Fruit fly (Drosophila melanogaster) whole organism, prepupa: ENCODE measurements around the gene CG14054.
A peak's percentile ranks its signal among the peaks of the same experiment; 100 is the strongest.

ENCODE experiments used
- Blimp-1 ChIP-seq: fragments of 200-800 bp; sonication (Bioruptor generic); optimal IDR thresholded peaks from 3 replicates; lab custom pipeline; 2017; ENCODE audit warnings: missing biosample characterization, missing genetic modification characterization, mild to moderate bottlenecking, moderate library complexity, missing genetic modification reagents
- CG10631 ChIP-seq: fragments of 200-800 bp; sonication (Bioruptor generic); optimal IDR thresholded peaks from 2 replicates; lab custom pipeline; 2016; ENCODE audit warnings: missing biosample characterization, missing genetic modification characterization
- CG10669 ChIP-seq: fragments of 200-800 bp; sonication (Bioruptor generic); optimal IDR thresholded peaks from 3 replicates; lab custom pipeline; 2018; ENCODE audit warnings: missing biosample characterization, mild to moderate bottlenecking, missing genetic modification characterization, moderate library complexity
- CG11294 ChIP-seq: fragments of 200-800 bp; sonication (Bioruptor generic); IDR thresholded peaks from 2 replicates; pipeline ENCODE4 v1.3.6; 2022; ENCODE audit warnings: missing biosample characterization, missing genetic modification characterization
- CG11762 ChIP-seq: fragments of 200-800 bp; sonication (Bioruptor generic); optimal IDR thresholded peaks from 3 replicates; lab custom pipeline; 2016; ENCODE audit warnings: missing biosample characterization, missing genetic modification characterization; ENCODE audit not compliant: insufficient read depth
- CG11902 ChIP-seq: fragments of 200-800 bp; sonication (Bioruptor generic); optimal IDR thresholded peaks from 3 replicates; lab custom pipeline; 2016; ENCODE audit warnings: missing biosample characterization, missing genetic modification characterization
- CG15336 ChIP-seq: fragments of 200-800 bp; sonication (Bioruptor generic); IDR thresholded peaks from 2 replicates; pipeline ENCODE4 v1.3.6; 2022; ENCODE audit warnings: missing biosample characterization, missing genetic modification characterization
- CG1621 ChIP-seq: fragments of 200-800 bp; sonication (Bioruptor generic); optimal IDR thresholded peaks from 3 replicates; lab custom pipeline; 2018; ENCODE audit warnings: missing biosample characterization, mild to moderate bottlenecking, missing genetic modification characterization
- CG16779 ChIP-seq: fragments of 200-800 bp; sonication (Bioruptor generic); optimal IDR thresholded peaks from 3 replicates; lab custom pipeline; 2017; ENCODE audit warnings: missing biosample characterization, mild to moderate bottlenecking, missing genetic modification characterization
- CG3032 ChIP-seq: fragments of 200-800 bp; optimal IDR thresholded peaks from 2 replicates; lab custom pipeline; 2019; ENCODE audit warnings: missing biosample characterization, mild to moderate bottlenecking, missing genetic modification characterization, moderate library complexity
- CG32006 ChIP-seq: fragments of 200-800 bp; sonication (Bioruptor generic); optimal IDR thresholded peaks from 3 replicates; lab custom pipeline; 2017; ENCODE audit warnings: missing biosample characterization, mild to moderate bottlenecking, missing genetic modification characterization
- CG34406 ChIP-seq: fragments of 200-800 bp; sonication (Bioruptor generic); optimal IDR thresholded peaks from 3 replicates; lab custom pipeline; 2016; ENCODE audit warnings: missing biosample characterization, missing genetic modification characterization
- CG3919 ChIP-seq: fragments of 200-800 bp; sonication (Bioruptor generic); optimal IDR thresholded peaks from 3 replicates; lab custom pipeline; 2016; ENCODE audit warnings: missing biosample characterization, missing genetic modification characterization
- CG4318 ChIP-seq: fragments of 200-800 bp; sonication (Bioruptor generic); optimal IDR thresholded peaks from 3 replicates; lab custom pipeline; 2017; ENCODE audit warnings: missing biosample characterization, mild to moderate bottlenecking, missing genetic modification characterization
- CG6792 ChIP-seq: fragments of 200-800 bp; sonication (Bioruptor generic); optimal IDR thresholded peaks from 3 replicates; lab custom pipeline; 2016; ENCODE audit warnings: missing biosample characterization, missing genetic modification characterization
- CG6808 ChIP-seq: fragments of 200-800 bp; sonication (Bioruptor generic); optimal IDR thresholded peaks from 3 replicates; lab custom pipeline; 2017; ENCODE audit warnings: missing biosample characterization, missing genetic modification characterization, mild to moderate bottlenecking, moderate library complexity, missing genetic modification reagents
- CG6854 ChIP-seq: fragments of 200-800 bp; sonication (Bioruptor generic); optimal IDR thresholded peaks from 2 replicates; lab custom pipeline; 2017; ENCODE audit warnings: missing biosample characterization, mild to moderate bottlenecking, missing genetic modification characterization
- CG7368 ChIP-seq: fragments of 200-800 bp; sonication (Bioruptor generic); optimal IDR thresholded peaks from 3 replicates; lab custom pipeline; 2016; ENCODE audit warnings: missing biosample characterization, missing genetic modification characterization
- CG8119 ChIP-seq: fragments of 200-800 bp; sonication (Bioruptor generic); IDR thresholded peaks from 3 replicates; pipeline ENCODE4 v1.3.6; 2022; ENCODE audit warnings: missing biosample characterization, missing genetic modification characterization
- CG8319 ChIP-seq: fragments of 200-800 bp; sonication (Bioruptor generic); optimal IDR thresholded peaks from 3 replicates; lab custom pipeline; 2016; ENCODE audit warnings: missing biosample characterization, missing genetic modification characterization
- CG8632 ChIP-seq: fragments of 200-800 bp; sonication (Bioruptor generic); optimal IDR thresholded peaks from 3 replicates; lab custom pipeline; 2016; ENCODE audit warnings: missing biosample characterization, missing genetic modification characterization
- CG9139 ChIP-seq: fragments of 200-800 bp; sonication (Bioruptor generic); optimal IDR thresholded peaks from 3 replicates; lab custom pipeline; 2017; ENCODE audit warnings: missing biosample characterization, mild to moderate bottlenecking, missing genetic modification characterization
- Eip75B ChIP-seq: fragments of 200-800 bp; sonication (Bioruptor generic); optimal IDR thresholded peaks from 3 replicates; lab custom pipeline; 2016; ENCODE audit warnings: missing biosample characterization, missing genetic modification characterization
- Eip93F ChIP-seq: fragments of 200-800 bp; sonication (Bioruptor generic); optimal IDR thresholded peaks from 2 replicates; lab custom pipeline; 2016; ENCODE audit warnings: missing biosample characterization, mild to moderate bottlenecking, missing genetic modification characterization
- Ets21C ChIP-seq: fragments of 200-800 bp; sonication (Bioruptor generic); optimal IDR thresholded peaks from 3 replicates; lab custom pipeline; 2016; ENCODE audit warnings: missing biosample characterization, missing genetic modification characterization
- Gug ChIP-seq: fragments of 200-800 bp; sonication (Bioruptor generic); IDR thresholded peaks from 2 replicates; pipeline ENCODE4 v1.3.6; 2022; ENCODE audit warnings: missing biosample characterization, missing genetic modification characterization
- Hr38 ChIP-seq: sonication (Bioruptor generic); optimal IDR thresholded peaks from 2 replicates; lab custom pipeline; 2016; ENCODE audit warnings: missing biosample characterization, missing genetic modification characterization
- Hr39 ChIP-seq: fragments of 200-800 bp; sonication (Bioruptor generic); optimal IDR thresholded peaks from 2 replicates; lab custom pipeline; 2016; ENCODE audit warnings: missing biosample characterization, missing genetic modification characterization
- Hr4 ChIP-seq: fragments of 200-800 bp; sonication (Bioruptor generic); optimal IDR thresholded peaks from 3 replicates; lab custom pipeline; 2016; ENCODE audit warnings: missing biosample characterization, missing genetic modification characterization
- Lpt ChIP-seq: fragments of 200-800 bp; sonication (Bioruptor generic); optimal IDR thresholded peaks from 3 replicates; lab custom pipeline; 2016; ENCODE audit warnings: missing biosample characterization, missing genetic modification characterization
- Met ChIP-seq: fragments of 200-800 bp; sonication (Bioruptor generic); optimal IDR thresholded peaks from 3 replicates; lab custom pipeline; 2016; ENCODE audit warnings: missing biosample characterization, missing genetic modification characterization
- OdsH ChIP-seq: fragments of 200-800 bp; sonication (Bioruptor generic); optimal IDR thresholded peaks from 3 replicates; lab custom pipeline; 2016; ENCODE audit warnings: missing biosample characterization, missing genetic modification characterization
- Smox ChIP-seq: fragments of 200-800 bp; sonication (Bioruptor generic); optimal IDR thresholded peaks from 3 replicates; lab custom pipeline; 2016; ENCODE audit warnings: missing biosample characterization, missing genetic modification characterization
- Sox102F ChIP-seq: fragments of 200-800 bp; sonication (Bioruptor generic); optimal IDR thresholded peaks from 2 replicates; lab custom pipeline; 2016; ENCODE audit warnings: missing biosample characterization, mild to moderate bottlenecking, missing genetic modification characterization
- Sox14 ChIP-seq: fragments of 200-800 bp; sonication (Bioruptor generic); optimal IDR thresholded peaks from 3 replicates; lab custom pipeline; 2016; ENCODE audit warnings: missing biosample characterization, missing genetic modification characterization
- Sox15 ChIP-seq: fragments of 200-800 bp; sonication (Bioruptor generic); optimal IDR thresholded peaks from 3 replicates; lab custom pipeline; 2016; ENCODE audit warnings: missing biosample characterization, missing genetic modification characterization
- acj6 ChIP-seq: fragments of 200-800 bp; sonication (Bioruptor generic); optimal IDR thresholded peaks from 3 replicates; lab custom pipeline; 2016; ENCODE audit warnings: missing biosample characterization, missing genetic modification characterization
- cyc ChIP-seq: fragments of 200-800 bp; sonication (Bioruptor generic); optimal IDR thresholded peaks from 3 replicates; lab custom pipeline; 2016; ENCODE audit warnings: missing biosample characterization, missing genetic modification characterization
- dac ChIP-seq: fragments of 200-800 bp; sonication (Bioruptor generic); optimal IDR thresholded peaks from 2 replicates; lab custom pipeline; 2017; ENCODE audit warnings: missing biosample characterization, mild to moderate bottlenecking, missing genetic modification characterization
- dsx ChIP-seq: fragments of 200-800 bp; optimal IDR thresholded peaks from 3 replicates; lab custom pipeline; 2019; ENCODE audit warnings: missing biosample characterization, mild to moderate bottlenecking, missing genetic modification characterization, moderate library complexity; ENCODE audit not compliant: poor library complexity, severe bottlenecking
- eg ChIP-seq: fragments of 200-800 bp; sonication (Bioruptor generic); IDR thresholded peaks from 3 replicates; pipeline ENCODE4 v1.3.6; 2022; ENCODE audit warnings: missing biosample characterization, missing genetic modification characterization
- esn ChIP-seq: fragments of 200-800 bp; sonication (Bioruptor generic); optimal IDR thresholded peaks from 2 replicates; lab custom pipeline; 2016; ENCODE audit warnings: missing biosample characterization, mild to moderate bottlenecking, missing genetic modification characterization, moderate library complexity
- fd59A ChIP-seq: fragments of 200-800 bp; sonication (Bioruptor generic); optimal IDR thresholded peaks from 2 replicates; lab custom pipeline; 2017; ENCODE audit warnings: missing biosample characterization, mild to moderate bottlenecking, missing genetic modification characterization, missing genetic modification reagents
- fd85E ChIP-seq: fragments of 200-800 bp; sonication (Bioruptor generic); optimal IDR thresholded peaks from 3 replicates; lab custom pipeline; 2016; ENCODE audit warnings: missing biosample characterization, missing genetic modification characterization
- lz ChIP-seq: fragments of 200-800 bp; sonication (Bioruptor generic); optimal IDR thresholded peaks from 3 replicates; lab custom pipeline; 2016; ENCODE audit warnings: missing biosample characterization, missing genetic modification characterization
- net ChIP-seq: fragments of 200-800 bp; sonication (Bioruptor generic); optimal IDR thresholded peaks from 3 replicates; lab custom pipeline; 2016; ENCODE audit warnings: missing biosample characterization, missing genetic modification characterization
- pdm3 ChIP-seq: fragments of 200-800 bp; sonication (Bioruptor generic); optimal IDR thresholded peaks from 3 replicates; lab custom pipeline; 2016; ENCODE audit warnings: missing biosample characterization, missing genetic modification characterization
- salr ChIP-seq, 2 experiments: fragments of 200-800 bp; sonication (Bioruptor generic); optimal IDR thresholded peaks; 3 replicates each; lab custom pipeline; 2016 to 2018; ENCODE audit warnings: missing biosample characterization in 2 of 2, missing genetic modification characterization in 2 of 2, mild to moderate bottlenecking in 1 of 2
- spab ChIP-seq: fragments of 200-800 bp; sonication (Bioruptor generic); optimal IDR thresholded peaks from 2 replicates; lab custom pipeline; 2017; ENCODE audit warnings: missing biosample characterization, mild to moderate bottlenecking, missing genetic modification characterization, missing genetic modification reagents
- ss ChIP-seq, 2 experiments: fragments of 200-800 bp; sonication (Bioruptor generic); optimal IDR thresholded peaks; 2 replicates in 1 of 2; 3 replicates in 1 of 2; lab custom pipeline; 2017 to 2018; ENCODE audit warnings: mild to moderate bottlenecking in 2 of 2, missing biosample characterization in 2 of 2, missing genetic modification characterization in 2 of 2, moderate library complexity in 1 of 2
- svp ChIP-seq: fragments of 200-800 bp; sonication (Bioruptor generic); peaks from one replicate; lab custom pipeline; 2016; ENCODE audit warnings: missing biosample characterization, missing genetic modification characterization
- topi ChIP-seq: fragments of 200-800 bp; sonication (Bioruptor generic); optimal IDR thresholded peaks from 3 replicates; lab custom pipeline; 2016; ENCODE audit warnings: missing biosample characterization, missing genetic modification characterization
- vri ChIP-seq: fragments of 200-800 bp; sonication (Bioruptor generic); optimal IDR thresholded peaks from 3 replicates; lab custom pipeline; 2016; ENCODE audit warnings: missing biosample characterization, mild to moderate bottlenecking, missing genetic modification characterization

The CG14054 gene

dm6 chrX:2087501-2087900 is 21.3 kb upstream of the CG14054 start:
- TF ChIP-seq net (GFP tag; lab: Kevin White, UChicago) (peak; percentile 58), Lpt (peak; percentile 69), ss (GFP tag; optimal IDR thresholded peaks at IDR 0.05; lab: Kevin White, UChicago) (no peak), topi (GFP tag; lab: Kevin White, UChicago) (no peak), Gug (GFP tag; lab: Robert Waterston, UW) (peak; percentile 75), CG10669 (GFP tag; lab: Kevin White, UChicago) (no peak), CG11902 (GFP tag; lab: Kevin White, UChicago) (no peak), CG6792 (GFP tag; lab: Kevin White, UChicago) (no peak), svp (peak; percentile 73), Met (GFP tag; lab: Kevin White, UChicago) (no peak), CG8119 (peak; percentile 86), Blimp-1 (GFP tag; lab: Kevin White, UChicago) (no peak), vri (no peak), eg (GFP tag; lab: Robert Waterston, UW) (peak; percentile 92), Sox14 (peak; percentile 16), CG4318 (GFP tag; lab: Kevin White, UChicago) (peak; percentile 63), spab (GFP tag; lab: Kevin White, UChicago) (no peak), pdm3 (GFP tag; lab: Kevin White, UChicago) (peak; percentile 49), CG8632 (GFP tag; lab: Kevin White, UChicago) (no peak), CG32006 (peak; percentile 76), CG6808 (GFP tag; lab: Kevin White, UChicago) (no peak), dac (GFP tag; lab: Kevin White, UChicago) (peak; percentile 73), CG16779 (tag; lab: Kevin White, UChicago) (no peak), Hr39 (peak; percentile 37), CG10631 (GFP tag; lab: Kevin White, UChicago) (peak; percentile 42), esn (GFP tag; lab: Kevin White, UChicago) (peak; percentile 2), Hr38 (GFP tag; lab: Kevin White, UChicago) (no peak), fd85E (GFP tag; lab: Kevin White, UChicago) (no peak), CG3919 (GFP tag; lab: Kevin White, UChicago) (peak; percentile 58), CG34406 (no peak), CG15336 (GFP tag; lab: Robert Waterston, UW) (peak; percentile 89), CG11762 (GFP tag; lab: Kevin White, UChicago) (no peak), CG1621 (no peak), Smox (GFP tag; lab: Kevin White, UChicago) (no peak), CG7368 (GFP tag; lab: Kevin White, UChicago) (no peak), Hr4 (GFP tag; lab: Kevin White, UChicago) (peak; percentile 81), CG3032 (tag; lab: Kevin White, UChicago) (no peak), Eip93F (GFP tag; lab: Kevin White, UChicago) (no peak), CG11294 (GFP tag; lab: Robert Waterston, UW) (peak; percentile 82), CG6854 (GFP tag; lab: Kevin White, UChicago) (no peak), salr (GFP tag; optimal IDR thresholded peaks at IDR 0.05; lab: Kevin White, UChicago) (no peak), dsx (GFP tag; lab: Kevin White, UChicago) (no peak), Sox15 (GFP tag; lab: Kevin White, UChicago) (no peak), Sox102F (GFP tag; lab: Kevin White, UChicago) (no peak), lz (GFP tag; lab: Kevin White, UChicago) (no peak), Ets21C (GFP tag; lab: Kevin White, UChicago) (no peak), Eip75B (GFP tag; lab: Kevin White, UChicago) (no peak), fd59A (GFP tag; lab: Kevin White, UChicago) (no peak), acj6 (GFP tag; lab: Kevin White, UChicago) (no peak), cyc (GFP tag; lab: Kevin White, UChicago) (no peak), OdsH (GFP tag; lab: Kevin White, UChicago) (peak; percentile 46), CG8319 (GFP tag; lab: Kevin White, UChicago) (no peak), CG9139 (GFP tag; lab: Kevin White, UChicago) (no peak)
